Fruit fly (Drosophila melanogaster) whole organism, prepupa: ENCODE data around the gene CG9855.

Experiments used
- Blimp-1 ChIP-seq: fragments of 200-800 bp; sonication (Bioruptor generic); optimal IDR thresholded peaks from 3 replicates; lab custom pipeline; 2017; ENCODE audit warnings: missing biosample characterization, missing genetic modification characterization, mild to moderate bottlenecking, moderate library complexity, missing genetic modification reagents
- CG10631 ChIP-seq: fragments of 200-800 bp; sonication (Bioruptor generic); optimal IDR thresholded peaks from 2 replicates; lab custom pipeline; 2016; ENCODE audit warnings: missing biosample characterization, missing genetic modification characterization
- CG10669 ChIP-seq: fragments of 200-800 bp; sonication (Bioruptor generic); optimal IDR thresholded peaks from 3 replicates; lab custom pipeline; 2018; ENCODE audit warnings: missing biosample characterization, mild to moderate bottlenecking, missing genetic modification characterization, moderate library complexity
- CG11762 ChIP-seq: fragments of 200-800 bp; sonication (Bioruptor generic); optimal IDR thresholded peaks from 3 replicates; lab custom pipeline; 2016; ENCODE audit warnings: missing biosample characterization, missing genetic modification characterization; ENCODE audit not compliant: insufficient read depth
- CG15336 ChIP-seq: fragments of 200-800 bp; sonication (Bioruptor generic); IDR thresholded peaks from 2 replicates; pipeline ENCODE4 v1.3.6; 2022; ENCODE audit warnings: missing biosample characterization, missing genetic modification characterization
- CG1621 ChIP-seq: fragments of 200-800 bp; sonication (Bioruptor generic); optimal IDR thresholded peaks from 3 replicates; lab custom pipeline; 2018; ENCODE audit warnings: missing biosample characterization, mild to moderate bottlenecking, missing genetic modification characterization
- CG16779 ChIP-seq: fragments of 200-800 bp; sonication (Bioruptor generic); optimal IDR thresholded peaks from 3 replicates; lab custom pipeline; 2017; ENCODE audit warnings: missing biosample characterization, mild to moderate bottlenecking, missing genetic modification characterization
- CG3032 ChIP-seq: fragments of 200-800 bp; optimal IDR thresholded peaks from 2 replicates; lab custom pipeline; 2019; ENCODE audit warnings: missing biosample characterization, mild to moderate bottlenecking, missing genetic modification characterization, moderate library complexity
- CG31627 ChIP-seq: fragments of 200-800 bp; sonication (Bioruptor generic); optimal IDR thresholded peaks from 3 replicates; lab custom pipeline; 2016; ENCODE audit warnings: missing biosample characterization, missing genetic modification characterization
- CG32006 ChIP-seq: fragments of 200-800 bp; sonication (Bioruptor generic); optimal IDR thresholded peaks from 3 replicates; lab custom pipeline; 2017; ENCODE audit warnings: missing biosample characterization, mild to moderate bottlenecking, missing genetic modification characterization
- CG34406 ChIP-seq: fragments of 200-800 bp; sonication (Bioruptor generic); optimal IDR thresholded peaks from 3 replicates; lab custom pipeline; 2016; ENCODE audit warnings: missing biosample characterization, missing genetic modification characterization
- CG3919 ChIP-seq: fragments of 200-800 bp; sonication (Bioruptor generic); optimal IDR thresholded peaks from 3 replicates; lab custom pipeline; 2016; ENCODE audit warnings: missing biosample characterization, missing genetic modification characterization
- CG4318 ChIP-seq: fragments of 200-800 bp; sonication (Bioruptor generic); optimal IDR thresholded peaks from 3 replicates; lab custom pipeline; 2017; ENCODE audit warnings: missing biosample characterization, mild to moderate bottlenecking, missing genetic modification characterization
- CG6276 ChIP-seq: fragments of 200-800 bp; sonication (Bioruptor generic); optimal IDR thresholded peaks from 2 replicates; lab custom pipeline; 2017; ENCODE audit warnings: missing biosample characterization, mild to moderate bottlenecking, missing genetic modification characterization
- CG6792 ChIP-seq: fragments of 200-800 bp; sonication (Bioruptor generic); optimal IDR thresholded peaks from 3 replicates; lab custom pipeline; 2016; ENCODE audit warnings: missing biosample characterization, missing genetic modification characterization
- CG6854 ChIP-seq: fragments of 200-800 bp; sonication (Bioruptor generic); optimal IDR thresholded peaks from 2 replicates; lab custom pipeline; 2017; ENCODE audit warnings: missing biosample characterization, mild to moderate bottlenecking, missing genetic modification characterization
- CG7368 ChIP-seq: fragments of 200-800 bp; sonication (Bioruptor generic); optimal IDR thresholded peaks from 3 replicates; lab custom pipeline; 2016; ENCODE audit warnings: missing biosample characterization, missing genetic modification characterization
- CG8119 ChIP-seq: fragments of 200-800 bp; sonication (Bioruptor generic); IDR thresholded peaks from 3 replicates; pipeline ENCODE4 v1.3.6; 2022; ENCODE audit warnings: missing biosample characterization, missing genetic modification characterization
- CG8319 ChIP-seq: fragments of 200-800 bp; sonication (Bioruptor generic); optimal IDR thresholded peaks from 3 replicates; lab custom pipeline; 2016; ENCODE audit warnings: missing biosample characterization, missing genetic modification characterization
- CG8632 ChIP-seq: fragments of 200-800 bp; sonication (Bioruptor generic); optimal IDR thresholded peaks from 3 replicates; lab custom pipeline; 2016; ENCODE audit warnings: missing biosample characterization, missing genetic modification characterization
- CG9139 ChIP-seq: fragments of 200-800 bp; sonication (Bioruptor generic); optimal IDR thresholded peaks from 3 replicates; lab custom pipeline; 2017; ENCODE audit warnings: missing biosample characterization, mild to moderate bottlenecking, missing genetic modification characterization
- Eip75B ChIP-seq: fragments of 200-800 bp; sonication (Bioruptor generic); optimal IDR thresholded peaks from 3 replicates; lab custom pipeline; 2016; ENCODE audit warnings: missing biosample characterization, missing genetic modification characterization
- Eip78C ChIP-seq: fragments of 200-800 bp; sonication (Bioruptor generic); peaks from one replicate; lab custom pipeline; 2016; ENCODE audit warnings: missing biosample characterization, missing genetic modification characterization
- Ets21C ChIP-seq: fragments of 200-800 bp; sonication (Bioruptor generic); optimal IDR thresholded peaks from 3 replicates; lab custom pipeline; 2016; ENCODE audit warnings: missing biosample characterization, missing genetic modification characterization
- Ets96B ChIP-seq: fragments of 200-800 bp; optimal IDR thresholded peaks from 2 replicates; lab custom pipeline; 2019; ENCODE audit warnings: missing biosample characterization, mild to moderate bottlenecking, missing genetic modification characterization, moderate library complexity
- Hr38 ChIP-seq: sonication (Bioruptor generic); optimal IDR thresholded peaks from 2 replicates; lab custom pipeline; 2016; ENCODE audit warnings: missing biosample characterization, missing genetic modification characterization
- Hr39 ChIP-seq: fragments of 200-800 bp; sonication (Bioruptor generic); optimal IDR thresholded peaks from 2 replicates; lab custom pipeline; 2016; ENCODE audit warnings: missing biosample characterization, missing genetic modification characterization
- Hr4 ChIP-seq: fragments of 200-800 bp; sonication (Bioruptor generic); optimal IDR thresholded peaks from 3 replicates; lab custom pipeline; 2016; ENCODE audit warnings: missing biosample characterization, missing genetic modification characterization
- Lpt ChIP-seq: fragments of 200-800 bp; sonication (Bioruptor generic); optimal IDR thresholded peaks from 3 replicates; lab custom pipeline; 2016; ENCODE audit warnings: missing biosample characterization, missing genetic modification characterization
- Met ChIP-seq: fragments of 200-800 bp; sonication (Bioruptor generic); optimal IDR thresholded peaks from 3 replicates; lab custom pipeline; 2016; ENCODE audit warnings: missing biosample characterization, missing genetic modification characterization
- OdsH ChIP-seq: fragments of 200-800 bp; sonication (Bioruptor generic); optimal IDR thresholded peaks from 3 replicates; lab custom pipeline; 2016; ENCODE audit warnings: missing biosample characterization, missing genetic modification characterization
- Smox ChIP-seq: fragments of 200-800 bp; sonication (Bioruptor generic); optimal IDR thresholded peaks from 3 replicates; lab custom pipeline; 2016; ENCODE audit warnings: missing biosample characterization, missing genetic modification characterization
- Sox102F ChIP-seq: fragments of 200-800 bp; sonication (Bioruptor generic); optimal IDR thresholded peaks from 2 replicates; lab custom pipeline; 2016; ENCODE audit warnings: missing biosample characterization, mild to moderate bottlenecking, missing genetic modification characterization
- Sox15 ChIP-seq: fragments of 200-800 bp; sonication (Bioruptor generic); optimal IDR thresholded peaks from 3 replicates; lab custom pipeline; 2016; ENCODE audit warnings: missing biosample characterization, missing genetic modification characterization
- achi ChIP-seq: fragments of 200-800 bp; sonication (Bioruptor generic); optimal IDR thresholded peaks from 3 replicates; lab custom pipeline; 2016; ENCODE audit warnings: missing biosample characterization, missing genetic modification characterization
- dsx ChIP-seq: fragments of 200-800 bp; optimal IDR thresholded peaks from 3 replicates; lab custom pipeline; 2019; ENCODE audit warnings: missing biosample characterization, mild to moderate bottlenecking, missing genetic modification characterization, moderate library complexity; ENCODE audit not compliant: poor library complexity, severe bottlenecking
- eg ChIP-seq: fragments of 200-800 bp; sonication (Bioruptor generic); IDR thresholded peaks from 3 replicates; pipeline ENCODE4 v1.3.6; 2022; ENCODE audit warnings: missing biosample characterization, missing genetic modification characterization
- fkh ChIP-seq: fragments of 200-800 bp; sonication (Bioruptor generic); optimal IDR thresholded peaks from 3 replicates; lab custom pipeline; 2017; ENCODE audit warnings: missing biosample characterization, mild to moderate bottlenecking, missing genetic modification characterization, moderate library complexity
- lz ChIP-seq: fragments of 200-800 bp; sonication (Bioruptor generic); optimal IDR thresholded peaks from 3 replicates; lab custom pipeline; 2016; ENCODE audit warnings: missing biosample characterization, missing genetic modification characterization
- net ChIP-seq: fragments of 200-800 bp; sonication (Bioruptor generic); optimal IDR thresholded peaks from 3 replicates; lab custom pipeline; 2016; ENCODE audit warnings: missing biosample characterization, missing genetic modification characterization
- pdm3 ChIP-seq: fragments of 200-800 bp; sonication (Bioruptor generic); optimal IDR thresholded peaks from 3 replicates; lab custom pipeline; 2016; ENCODE audit warnings: missing biosample characterization, missing genetic modification characterization
- salr ChIP-seq, 2 experiments: fragments of 200-800 bp; sonication (Bioruptor generic); optimal IDR thresholded peaks; 3 replicates each; lab custom pipeline; 2016 to 2018; ENCODE audit warnings: missing biosample characterization in 2 of 2, missing genetic modification characterization in 2 of 2, mild to moderate bottlenecking in 1 of 2
- svp ChIP-seq: fragments of 200-800 bp; sonication (Bioruptor generic); peaks from one replicate; lab custom pipeline; 2016; ENCODE audit warnings: missing biosample characterization, missing genetic modification characterization
- vri ChIP-seq: fragments of 200-800 bp; sonication (Bioruptor generic); optimal IDR thresholded peaks from 3 replicates; lab custom pipeline; 2016; ENCODE audit warnings: missing biosample characterization, mild to moderate bottlenecking, missing genetic modification characterization

Gene CG9855

dm6 chr3R:4399810-4400496 lies 2.3 kb upstream of the CG9855 start (continued):
- peak; percentile 32 for TF ChIP-seq Ets21C
- TF ChIP-seq Eip78C (GFP tag; lab: Kevin White, UChicago), result peak; percentile 65
- TF ChIP-seq CG10669 (GFP tag; lab: Kevin White, UChicago), result no peak
- no peak for TF ChIP-seq Smox
- TF ChIP-seq eg (GFP tag; lab: Robert Waterston, UW), result peak; percentile 23; the same call in 1 of the 3 replicates
- peak; percentile 59 for TF ChIP-seq CG32006 (GFP tag; lab: Kevin White, UChicago)
- peak; percentile 9 for TF ChIP-seq Hr4 (GFP tag; lab: Kevin White, UChicago)
- no peak for TF ChIP-seq CG8119 (GFP tag; lab: Robert Waterston, UW)
- TF ChIP-seq net (GFP tag; lab: Kevin White, UChicago), result no peak
- TF ChIP-seq CG6792, result no peak
- no peak for TF ChIP-seq CG9139 (GFP tag; lab: Kevin White, UChicago)
- TF ChIP-seq CG3032 (tag; lab: Kevin White, UChicago), result peak; percentile 40
- no peak for TF ChIP-seq CG16779 (tag; lab: Kevin White, UChicago)
- TF ChIP-seq svp, result no peak
- TF ChIP-seq fkh, result peak; percentile 66
- no peak for TF ChIP-seq CG1621 (tag; lab: Kevin White, UChicago)
- peak in 1 of 2 experiments; percentile 52 for TF ChIP-seq salr (GFP tag; optimal IDR thresholded peaks at IDR 0.05; lab: Kevin White, UChicago)
- peak; percentile 5 for TF ChIP-seq Lpt (GFP tag; lab: Kevin White, UChicago)
- peak; percentile 14 for TF ChIP-seq CG10631 (GFP tag; lab: Kevin White, UChicago)
- no peak for TF ChIP-seq CG8319 (GFP tag; lab: Kevin White, UChicago)
- no peak for TF ChIP-seq CG11762 (GFP tag; lab: Kevin White, UChicago)
- peak; percentile 2 for TF ChIP-seq Blimp-1 (GFP tag; lab: Kevin White, UChicago)
- no peak for TF ChIP-seq vri (GFP tag; lab: Kevin White, UChicago)
- TF ChIP-seq Met (GFP tag; lab: Kevin White, UChicago), result peak; percentile 28
- TF ChIP-seq CG31627 (GFP tag; lab: Kevin White, UChicago), result peak; percentile 47
- TF ChIP-seq Sox15, result peak; percentile 19
- no peak for TF ChIP-seq CG3919
- TF ChIP-seq Hr39 (GFP tag; lab: Kevin White, UChicago), result peak; percentile 30
- TF ChIP-seq CG15336 (GFP tag; lab: Robert Waterston, UW), result no peak
- no peak for TF ChIP-seq Sox102F
- peak; percentile 29 for TF ChIP-seq CG4318 (GFP tag; lab: Kevin White, UChicago)
- no peak for TF ChIP-seq CG7368 (GFP tag; lab: Kevin White, UChicago)
- TF ChIP-seq, all 60 proteins: peak for 26

- TF ChIP-seq Hr38 (no peak), CG6854 (GFP tag; lab: Kevin White, UChicago) (peak; percentile 88), svp (peak; percentile 98), Sox102F (peak; percentile 96), OdsH (GFP tag; lab: Kevin White, UChicago) (peak; percentile 95), Ets96B (tag; lab: Kevin White, UChicago) (peak; percentile 87), fkh (peak; percentile 89), vri (GFP tag; lab: Kevin White, UChicago) (peak; percentile 97), CG6792 (peak; percentile 93), Hr4 (GFP tag; lab: Kevin White, UChicago) (peak; percentile 97), Sox15 (peak; percentile 88), CG34406 (GFP tag; lab: Kevin White, UChicago) (peak; percentile 94), Ets21C (peak; percentile 87), CG6276 (peak; percentile 95), CG1621 (tag; lab: Kevin White, UChicago) (peak; percentile 90), Met (GFP tag; lab: Kevin White, UChicago) (peak; percentile 94), CG10631 (GFP tag; lab: Kevin White, UChicago) (peak; percentile 85), pdm3 (GFP tag; lab: Kevin White, UChicago) (peak; percentile 96), salr (GFP tag; optimal IDR thresholded peaks at IDR 0.05; lab: Kevin White, UChicago) (peak; percentile 86 to 89), CG9139 (GFP tag; lab: Kevin White, UChicago) (peak; percentile 52), achi (GFP tag; lab: Kevin White, UChicago) (peak; percentile 93), Eip78C (GFP tag; lab: Kevin White, UChicago) (peak; percentile 99), CG8632 (GFP tag; lab: Kevin White, UChicago) (peak; percentile 92), dsx (peak; percentile 88), net (GFP tag; lab: Kevin White, UChicago) (peak; percentile 94), Eip75B (peak; percentile 92), Blimp-1 (GFP tag; lab: Kevin White, UChicago) (peak; percentile 61), lz (GFP tag; lab: Kevin White, UChicago) (peak; percentile 94), CG32006 (GFP tag; lab: Kevin White, UChicago) (peak; percentile 97), Lpt (GFP tag; lab: Kevin White, UChicago) (peak; percentile 96)
Observed at dm6 chr3R:4394654-4395581, 2.8 kb downstream of the CG9855 start.
